Worm (Caenorhabditis elegans): Measurements from ENCODE around the gene B0454.5.
"Not testable (repeated sequence)": the region's sequence is repeated elsewhere in the genome, so short reads cannot be mapped to it uniquely, and the experiment has no call there.

DNA sequence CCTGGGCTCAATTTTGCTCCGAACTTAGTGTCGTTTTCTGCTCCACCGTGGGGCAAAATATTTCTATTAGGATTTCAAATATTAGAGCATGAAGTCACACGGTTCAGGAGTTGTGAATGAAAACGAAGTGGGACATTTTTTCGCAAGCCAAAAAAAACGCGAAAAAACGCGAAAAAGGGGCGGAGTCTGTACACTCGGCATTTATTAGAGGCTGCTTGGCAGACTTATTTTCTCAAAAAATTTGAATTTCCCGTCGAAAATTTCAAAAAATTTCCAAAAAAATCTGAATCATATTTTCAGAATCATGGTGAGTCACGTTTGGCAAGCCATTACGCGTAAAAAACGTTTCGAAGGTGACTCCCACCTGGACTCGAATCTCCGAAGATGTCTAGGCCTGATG, 6.2 kb upstream of the B0454.5 start, which contains the start of gene B0454.6:
- TF ChIP-seq fos-1 (tag; optimal IDR thresholded peaks at IDR 0.05); nhr-11 (tag; optimal IDR thresholded peaks at IDR 0.05); ztf-4 (tag; optimal IDR thresholded peaks at IDR 0.05); ceh-16 (tag; optimal IDR thresholded peaks at IDR 0.05); nhr-12 (tag; optimal IDR thresholded peaks at IDR 0.05); ceh-82 (tag; optimal IDR thresholded peaks at IDR 0.05); nhr-77 (tag; optimal IDR thresholded peaks at IDR 0.05); unc-39 (tag; optimal IDR thresholded peaks at IDR 0.05); unc-62 (GFP tag; optimal IDR thresholded peaks at IDR 0.05); pha-4 (tag; optimal IDR thresholded peaks at IDR 0.05): not testable (repeated sequence)
